Fruit fly (Drosophila melanogaster) whole organism, prepupa: ENCODE results near the gene MED24.

Experiments
- Blimp-1 ChIP-seq: fragments of 200-800 bp; sonication (Bioruptor generic); optimal IDR thresholded peaks from 3 replicates; lab custom pipeline; 2017; ENCODE audit warnings: missing biosample characterization, missing genetic modification characterization, mild to moderate bottlenecking, moderate library complexity, missing genetic modification reagents
- CG10631 ChIP-seq: fragments of 200-800 bp; sonication (Bioruptor generic); optimal IDR thresholded peaks from 2 replicates; lab custom pipeline; 2016; ENCODE audit warnings: missing biosample characterization, missing genetic modification characterization
- CG10669 ChIP-seq: fragments of 200-800 bp; sonication (Bioruptor generic); optimal IDR thresholded peaks from 3 replicates; lab custom pipeline; 2018; ENCODE audit warnings: missing biosample characterization, mild to moderate bottlenecking, missing genetic modification characterization, moderate library complexity
- CG11294 ChIP-seq: fragments of 200-800 bp; sonication (Bioruptor generic); IDR thresholded peaks from 2 replicates; pipeline ENCODE4 v1.3.6; 2022; ENCODE audit warnings: missing biosample characterization, missing genetic modification characterization
- CG11762 ChIP-seq: fragments of 200-800 bp; sonication (Bioruptor generic); optimal IDR thresholded peaks from 3 replicates; lab custom pipeline; 2016; ENCODE audit warnings: missing biosample characterization, missing genetic modification characterization; ENCODE audit not compliant: insufficient read depth
- CG11902 ChIP-seq: fragments of 200-800 bp; sonication (Bioruptor generic); optimal IDR thresholded peaks from 3 replicates; lab custom pipeline; 2016; ENCODE audit warnings: missing biosample characterization, missing genetic modification characterization
- CG15336 ChIP-seq: fragments of 200-800 bp; sonication (Bioruptor generic); IDR thresholded peaks from 2 replicates; pipeline ENCODE4 v1.3.6; 2022; ENCODE audit warnings: missing biosample characterization, missing genetic modification characterization
- CG34406 ChIP-seq: fragments of 200-800 bp; sonication (Bioruptor generic); optimal IDR thresholded peaks from 3 replicates; lab custom pipeline; 2016; ENCODE audit warnings: missing biosample characterization, missing genetic modification characterization
- CG6163 ChIP-seq: fragments of 200-800 bp; sonication (Bioruptor generic); IDR thresholded peaks from 3 replicates; pipeline ENCODE4 v1.3.6; 2022; ENCODE audit warnings: missing biosample characterization, missing genetic modification characterization
- CG6276 ChIP-seq: fragments of 200-800 bp; sonication (Bioruptor generic); optimal IDR thresholded peaks from 2 replicates; lab custom pipeline; 2017; ENCODE audit warnings: missing biosample characterization, mild to moderate bottlenecking, missing genetic modification characterization
- CG6792 ChIP-seq: fragments of 200-800 bp; sonication (Bioruptor generic); optimal IDR thresholded peaks from 3 replicates; lab custom pipeline; 2016; ENCODE audit warnings: missing biosample characterization, missing genetic modification characterization
- CG6854 ChIP-seq: fragments of 200-800 bp; sonication (Bioruptor generic); optimal IDR thresholded peaks from 2 replicates; lab custom pipeline; 2017; ENCODE audit warnings: missing biosample characterization, mild to moderate bottlenecking, missing genetic modification characterization
- CG7368 ChIP-seq: fragments of 200-800 bp; sonication (Bioruptor generic); optimal IDR thresholded peaks from 3 replicates; lab custom pipeline; 2016; ENCODE audit warnings: missing biosample characterization, missing genetic modification characterization
- CG8319 ChIP-seq: fragments of 200-800 bp; sonication (Bioruptor generic); optimal IDR thresholded peaks from 3 replicates; lab custom pipeline; 2016; ENCODE audit warnings: missing biosample characterization, missing genetic modification characterization
- CG8632 ChIP-seq: fragments of 200-800 bp; sonication (Bioruptor generic); optimal IDR thresholded peaks from 3 replicates; lab custom pipeline; 2016; ENCODE audit warnings: missing biosample characterization, missing genetic modification characterization
- CG9139 ChIP-seq: fragments of 200-800 bp; sonication (Bioruptor generic); optimal IDR thresholded peaks from 3 replicates; lab custom pipeline; 2017; ENCODE audit warnings: missing biosample characterization, mild to moderate bottlenecking, missing genetic modification characterization
- Eip75B ChIP-seq: fragments of 200-800 bp; sonication (Bioruptor generic); optimal IDR thresholded peaks from 3 replicates; lab custom pipeline; 2016; ENCODE audit warnings: missing biosample characterization, missing genetic modification characterization
- Eip78C ChIP-seq: fragments of 200-800 bp; sonication (Bioruptor generic); peaks from one replicate; lab custom pipeline; 2016; ENCODE audit warnings: missing biosample characterization, missing genetic modification characterization
- Eip93F ChIP-seq: fragments of 200-800 bp; sonication (Bioruptor generic); optimal IDR thresholded peaks from 2 replicates; lab custom pipeline; 2016; ENCODE audit warnings: missing biosample characterization, mild to moderate bottlenecking, missing genetic modification characterization
- Ets21C ChIP-seq: fragments of 200-800 bp; sonication (Bioruptor generic); optimal IDR thresholded peaks from 3 replicates; lab custom pipeline; 2016; ENCODE audit warnings: missing biosample characterization, missing genetic modification characterization
- Gug ChIP-seq: fragments of 200-800 bp; sonication (Bioruptor generic); IDR thresholded peaks from 2 replicates; pipeline ENCODE4 v1.3.6; 2022; ENCODE audit warnings: missing biosample characterization, missing genetic modification characterization
- Hr39 ChIP-seq: fragments of 200-800 bp; sonication (Bioruptor generic); optimal IDR thresholded peaks from 2 replicates; lab custom pipeline; 2016; ENCODE audit warnings: missing biosample characterization, missing genetic modification characterization
- Hr4 ChIP-seq: fragments of 200-800 bp; sonication (Bioruptor generic); optimal IDR thresholded peaks from 3 replicates; lab custom pipeline; 2016; ENCODE audit warnings: missing biosample characterization, missing genetic modification characterization
- Lpt ChIP-seq: fragments of 200-800 bp; sonication (Bioruptor generic); optimal IDR thresholded peaks from 3 replicates; lab custom pipeline; 2016; ENCODE audit warnings: missing biosample characterization, missing genetic modification characterization
- OdsH ChIP-seq: fragments of 200-800 bp; sonication (Bioruptor generic); optimal IDR thresholded peaks from 3 replicates; lab custom pipeline; 2016; ENCODE audit warnings: missing biosample characterization, missing genetic modification characterization
- Sox14 ChIP-seq: fragments of 200-800 bp; sonication (Bioruptor generic); optimal IDR thresholded peaks from 3 replicates; lab custom pipeline; 2016; ENCODE audit warnings: missing biosample characterization, missing genetic modification characterization
- Sox15 ChIP-seq: fragments of 200-800 bp; sonication (Bioruptor generic); optimal IDR thresholded peaks from 3 replicates; lab custom pipeline; 2016; ENCODE audit warnings: missing biosample characterization, missing genetic modification characterization
- achi ChIP-seq: fragments of 200-800 bp; sonication (Bioruptor generic); optimal IDR thresholded peaks from 3 replicates; lab custom pipeline; 2016; ENCODE audit warnings: missing biosample characterization, missing genetic modification characterization
- acj6 ChIP-seq: fragments of 200-800 bp; sonication (Bioruptor generic); optimal IDR thresholded peaks from 3 replicates; lab custom pipeline; 2016; ENCODE audit warnings: missing biosample characterization, missing genetic modification characterization
- cyc ChIP-seq: fragments of 200-800 bp; sonication (Bioruptor generic); optimal IDR thresholded peaks from 3 replicates; lab custom pipeline; 2016; ENCODE audit warnings: missing biosample characterization, missing genetic modification characterization
- dac ChIP-seq: fragments of 200-800 bp; sonication (Bioruptor generic); optimal IDR thresholded peaks from 2 replicates; lab custom pipeline; 2017; ENCODE audit warnings: missing biosample characterization, mild to moderate bottlenecking, missing genetic modification characterization
- dsx ChIP-seq: fragments of 200-800 bp; optimal IDR thresholded peaks from 3 replicates; lab custom pipeline; 2019; ENCODE audit warnings: missing biosample characterization, mild to moderate bottlenecking, missing genetic modification characterization, moderate library complexity; ENCODE audit not compliant: poor library complexity, severe bottlenecking
- esn ChIP-seq: fragments of 200-800 bp; sonication (Bioruptor generic); optimal IDR thresholded peaks from 2 replicates; lab custom pipeline; 2016; ENCODE audit warnings: missing biosample characterization, mild to moderate bottlenecking, missing genetic modification characterization, moderate library complexity
- fkh ChIP-seq: fragments of 200-800 bp; sonication (Bioruptor generic); optimal IDR thresholded peaks from 3 replicates; lab custom pipeline; 2017; ENCODE audit warnings: missing biosample characterization, mild to moderate bottlenecking, missing genetic modification characterization, moderate library complexity
- lz ChIP-seq: fragments of 200-800 bp; sonication (Bioruptor generic); optimal IDR thresholded peaks from 3 replicates; lab custom pipeline; 2016; ENCODE audit warnings: missing biosample characterization, missing genetic modification characterization
- topi ChIP-seq: fragments of 200-800 bp; sonication (Bioruptor generic); optimal IDR thresholded peaks from 3 replicates; lab custom pipeline; 2016; ENCODE audit warnings: missing biosample characterization, missing genetic modification characterization
- vri ChIP-seq: fragments of 200-800 bp; sonication (Bioruptor generic); optimal IDR thresholded peaks from 3 replicates; lab custom pipeline; 2016; ENCODE audit warnings: missing biosample characterization, mild to moderate bottlenecking, missing genetic modification characterization

Gene MED24

DNA sequence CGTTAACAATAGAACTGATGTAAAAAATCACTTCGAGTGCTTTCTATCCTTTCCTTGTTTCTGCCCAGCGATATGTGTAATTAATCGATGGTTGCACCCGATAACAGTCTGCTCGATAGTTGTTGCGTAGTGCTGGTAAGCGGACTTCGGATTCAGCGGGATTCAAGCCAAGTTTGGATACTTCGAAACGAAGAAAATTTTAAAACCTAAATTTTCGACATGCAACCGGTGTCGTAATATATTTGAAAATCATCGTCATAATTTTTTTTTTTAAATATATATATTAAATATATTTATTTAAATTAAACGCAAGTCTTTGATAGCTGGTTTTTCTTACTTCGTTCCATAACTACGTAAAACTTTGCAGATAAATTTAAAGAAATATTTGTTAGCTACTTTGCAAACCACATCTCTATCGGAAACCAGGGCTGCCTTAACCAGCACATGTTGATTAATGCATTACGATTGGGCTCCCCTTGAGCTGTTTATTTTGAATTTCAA, 6.8 kb downstream of the MED24 start, which contains the start of the genes UbcE2M and Dhps (continued):
- TF ChIP-seq cyc (GFP tag; lab: Kevin White, UChicago) (peak; percentile 69), vri (GFP tag; lab: Kevin White, UChicago) (no peak), CG8319 (GFP tag; lab: Kevin White, UChicago) (no peak), Ets21C (GFP tag; lab: Kevin White, UChicago) (no peak), CG11762 (GFP tag; lab: Kevin White, UChicago) (peak; percentile 34), CG15336 (GFP tag; lab: Robert Waterston, UW) (peak; percentile 55), lz (GFP tag; lab: Kevin White, UChicago) (peak; percentile 73), esn (GFP tag; lab: Kevin White, UChicago) (peak; percentile 63), CG34406 (GFP tag; lab: Kevin White, UChicago) (no peak), CG11294 (GFP tag; lab: Robert Waterston, UW) (peak; percentile 11; the same call in 1 of the 2 replicates), acj6 (peak; percentile 67), Eip78C (GFP tag; lab: Kevin White, UChicago) (no peak), Eip93F (GFP tag; lab: Kevin White, UChicago) (peak; percentile 10), dac (GFP tag; lab: Kevin White, UChicago) (no peak), CG10631 (peak; percentile 89), Blimp-1 (GFP tag; lab: Kevin White, UChicago) (peak; percentile 58), CG6854 (no peak), CG6163 (peak; percentile 62; the same call in 1 of the 3 replicates), CG6276 (no peak), topi (no peak), Gug (no peak; the same call in none of the 2 replicates), CG8632 (peak; percentile 52), CG11902 (GFP tag; lab: Kevin White, UChicago) (peak; percentile 60), fkh (GFP tag; lab: Kevin White, UChicago) (no peak), Hr39 (GFP tag; lab: Kevin White, UChicago) (peak; percentile 29), CG10669 (GFP tag; lab: Kevin White, UChicago) (no peak), CG6792 (GFP tag; lab: Kevin White, UChicago) (peak; percentile 41), Eip75B (GFP tag; lab: Kevin White, UChicago) (no peak), Sox15 (GFP tag; lab: Kevin White, UChicago) (peak; percentile 76), Lpt (GFP tag; lab: Kevin White, UChicago) (no peak), CG7368 (GFP tag; lab: Kevin White, UChicago) (no peak), Hr4 (no peak), CG9139 (GFP tag; lab: Kevin White, UChicago) (no peak), OdsH (GFP tag; lab: Kevin White, UChicago) (no peak), achi (GFP tag; lab: Kevin White, UChicago) (peak; percentile 20), Sox14 (GFP tag; lab: Kevin White, UChicago) (peak; percentile 23)

DNA sequence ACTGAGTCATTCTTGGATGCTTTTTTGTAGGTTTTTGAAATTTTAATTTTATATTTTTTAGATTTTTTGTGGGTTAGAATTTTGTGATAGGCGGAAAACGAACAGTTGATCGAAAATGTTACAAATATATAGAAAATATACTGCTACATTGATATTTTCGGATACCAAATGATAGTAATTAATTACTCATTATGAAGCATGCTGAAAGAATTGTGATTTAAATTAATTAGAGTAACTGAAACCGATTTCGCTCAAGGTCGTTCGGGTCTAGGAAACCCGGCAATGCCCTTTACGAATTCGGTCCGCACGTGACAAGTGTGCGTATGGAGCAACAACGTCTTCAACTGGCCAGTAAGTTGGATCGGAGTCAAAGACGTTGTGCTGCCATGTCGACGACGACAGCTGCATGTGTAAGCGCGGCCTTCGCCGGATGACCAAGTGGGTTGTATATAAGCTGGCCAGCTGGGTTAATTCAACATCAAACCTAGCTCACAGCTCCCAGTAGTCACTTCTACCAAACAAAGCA, 11.3 kb downstream of the MED24 start, which contains the start of the genes CG7366 and CG13679:
TSS of gene CG7366 (minus strand) at position 101 of the 526 bp plus-strand sequence.
TSS of gene CG13679 (plus strand) at position 476 of the 526 bp plus-strand sequence.
- TF ChIP-seq Hr4: no peak

DNA sequence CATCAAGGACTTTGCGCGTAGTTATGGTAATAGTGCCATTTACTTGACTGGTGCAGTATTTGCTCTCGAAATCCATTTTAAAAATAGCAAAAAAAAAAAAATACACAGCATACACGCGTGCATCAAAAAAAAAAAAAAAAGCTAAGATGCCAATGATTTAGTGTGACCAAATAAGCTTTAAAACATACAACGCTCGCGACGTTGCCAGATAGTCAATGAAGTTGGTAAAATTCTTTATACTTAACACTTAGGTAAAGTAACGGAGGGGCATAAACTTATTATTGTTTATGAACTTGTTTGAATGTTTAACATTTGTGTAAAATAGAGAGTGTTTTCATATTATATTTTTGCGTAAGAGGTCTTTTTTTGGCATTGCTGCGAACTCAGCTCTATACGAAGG, 19.5 kb downstream of the MED24 start, which contains the start of gene tut:
TSS of gene tut (minus strand) at position 148 of the 400 bp plus-strand sequence.
- TF ChIP-seq esn (GFP tag; lab: Kevin White, UChicago) (no peak), CG6792 (GFP tag; lab: Kevin White, UChicago) (no peak), CG11902 (GFP tag; lab: Kevin White, UChicago) (no peak), Blimp-1 (GFP tag; lab: Kevin White, UChicago) (no peak), CG9139 (GFP tag; lab: Kevin White, UChicago) (no peak), dsx (GFP tag; lab: Kevin White, UChicago) (no peak), CG11294 (GFP tag; lab: Robert Waterston, UW) (no peak), topi (no peak), Hr4 (no peak)
